Fruit fly (Drosophila melanogaster) whole organism, embryonic: Measurements from ENCODE around the gene CG15880.

Experiments used
- CG10431 ChIP-seq: fragments of 200-800 bp; sonication (Bioruptor generic); optimal IDR thresholded peaks from 3 replicates; lab custom pipeline; 2018; ENCODE audit warnings: missing biosample characterization, mild to moderate bottlenecking, missing genetic modification characterization
- CG10654 ChIP-seq: fragments of 200-800 bp; sonication (Bioruptor generic); optimal IDR thresholded peaks from 2 replicates; lab custom pipeline; 2016; ENCODE audit warnings: missing biosample characterization, missing genetic modification characterization
- CG10979 ChIP-seq: fragments of 200-800 bp; sonication (Bioruptor generic); optimal IDR thresholded peaks from 2 replicates; lab custom pipeline; 2018; ENCODE audit warnings: missing biosample characterization, mild to moderate bottlenecking, missing genetic modification characterization, moderate library complexity
- CG12219 ChIP-seq: fragments of 200-800 bp; sonication (Bioruptor generic); optimal IDR thresholded peaks from 3 replicates; lab custom pipeline; 2018; ENCODE audit warnings: missing biosample characterization, mild to moderate bottlenecking, missing genetic modification characterization
- CG12659 ChIP-seq: fragments of 200-800 bp; sonication (Bioruptor generic); optimal IDR thresholded peaks from 3 replicates; lab custom pipeline; 2017; ENCODE audit warnings: mild to moderate bottlenecking, missing biosample characterization, missing genetic modification reagents, missing genetic modification characterization
- CG14050 ChIP-seq: fragments of 200-800 bp; sonication (Bioruptor generic); IDR thresholded peaks from 3 replicates; pipeline ENCODE4 v1.3.6; 2022; ENCODE audit warnings: missing biosample characterization, missing genetic modification characterization
- CG17359 ChIP-seq: fragments of 200-800 bp; sonication (Bioruptor generic); optimal IDR thresholded peaks from 3 replicates; lab custom pipeline; 2018; ENCODE audit warnings: missing biosample characterization, mild to moderate bottlenecking, missing genetic modification characterization, moderate library complexity
- CG17361 ChIP-seq: fragments of 200-800 bp; sonication (Bioruptor generic); IDR thresholded peaks from 3 replicates; pipeline ENCODE4 v1.3.6; 2022; ENCODE audit warnings: missing biosample characterization, missing genetic modification characterization
- CG17385 ChIP-seq: fragments of 200-800 bp; sonication (Bioruptor generic); optimal IDR thresholded peaks from 3 replicates; lab custom pipeline; 2018; ENCODE audit warnings: missing biosample characterization, mild to moderate bottlenecking, missing genetic modification characterization
- CG2120 ChIP-seq: fragments of 200-800 bp; sonication (Bioruptor generic); optimal IDR thresholded peaks from 3 replicates; lab custom pipeline; 2016; ENCODE audit warnings: missing biosample characterization, missing genetic modification characterization
- CG2202 ChIP-seq: fragments of 200-800 bp; sonication (Bioruptor generic); optimal IDR thresholded peaks from 2 replicates; lab custom pipeline; 2018; ENCODE audit warnings: missing biosample characterization, mild to moderate bottlenecking, missing genetic modification characterization
- CG2678 ChIP-seq: fragments of 200-800 bp; sonication (Bioruptor generic); optimal IDR thresholded peaks from 3 replicates; lab custom pipeline; 2019; ENCODE audit warnings: missing biosample characterization, mild to moderate bottlenecking, missing genetic modification characterization, moderate library complexity
- CG32772 ChIP-seq: fragments of 200-800 bp; sonication (Bioruptor generic); IDR thresholded peaks from 2 replicates; pipeline ENCODE4 v1.3.6; 2022; ENCODE audit warnings: missing biosample characterization, missing genetic modification characterization
- CG3847 ChIP-seq: fragments of 200-800 bp; sonication (Bioruptor generic); IDR thresholded peaks from 2 replicates; pipeline ENCODE4 v1.3.6; 2022; ENCODE audit warnings: missing biosample characterization, missing genetic modification characterization
- CG4404 ChIP-seq: fragments of 200-800 bp; sonication (Bioruptor generic); IDR thresholded peaks from 2 replicates; pipeline ENCODE4 v1.3.6; 2022; ENCODE audit warnings: missing biosample characterization, missing genetic modification characterization
- CG4707 ChIP-seq: fragments of 200-800 bp; sonication (Bioruptor generic); optimal IDR thresholded peaks from 2 replicates; lab custom pipeline; 2018; ENCODE audit warnings: missing biosample characterization, mild to moderate bottlenecking, missing genetic modification characterization, moderate library complexity
- CG5180 ChIP-seq: fragments of 200-800 bp; sonication (Bioruptor generic); optimal IDR thresholded peaks from 3 replicates; lab custom pipeline; 2017; ENCODE audit warnings: missing biosample characterization, missing genetic modification characterization, mild to moderate bottlenecking, moderate library complexity, missing genetic modification reagents
- CG6654 ChIP-seq: fragments of 200-800 bp; sonication (Bioruptor generic); optimal IDR thresholded peaks from 2 replicates; lab custom pipeline; 2017; ENCODE audit warnings: missing biosample characterization, mild to moderate bottlenecking, missing genetic modification characterization
- CG6689 ChIP-seq: fragments of 200-800 bp; sonication (Bioruptor generic); IDR thresholded peaks from 2 replicates; pipeline ENCODE4 v1.3.6; 2022; ENCODE audit warnings: missing biosample characterization, missing genetic modification characterization
- CG6854 ChIP-seq: fragments of 200-800 bp; sonication (Bioruptor generic); optimal IDR thresholded peaks from 3 replicates; lab custom pipeline; 2017; ENCODE audit warnings: missing biosample characterization, mild to moderate bottlenecking, missing genetic modification characterization
- CG7357 ChIP-seq: fragments of 200-800 bp; sonication (Bioruptor generic); IDR thresholded peaks from 3 replicates; pipeline ENCODE4 v1.3.6; 2022; ENCODE audit warnings: missing biosample characterization, missing genetic modification characterization
- CG7839 ChIP-seq: fragments of 200-800 bp; sonication (Bioruptor generic); optimal IDR thresholded peaks from 3 replicates; lab custom pipeline; 2018; ENCODE audit warnings: missing biosample characterization, mild to moderate bottlenecking, missing genetic modification characterization, moderate library complexity
- CG8388 ChIP-seq: fragments of 200-800 bp; sonication (Bioruptor generic); optimal IDR thresholded peaks from 2 replicates; lab custom pipeline; 2019; ENCODE audit warnings: missing biosample characterization, mild to moderate bottlenecking, missing genetic modification characterization, moderate library complexity
- CG8765 ChIP-seq: fragments of 200-800 bp; sonication (Bioruptor generic); IDR thresholded peaks from 2 replicates; pipeline ENCODE4 v1.3.6; 2022; ENCODE audit warnings: missing biosample characterization, missing genetic modification characterization
- CG8924 ChIP-seq: fragments of 200-800 bp; optimal IDR thresholded peaks from 3 replicates; lab custom pipeline; 2019; ENCODE audit warnings: missing biosample characterization, mild to moderate bottlenecking, missing genetic modification characterization, moderate library complexity
- CG9437 ChIP-seq: fragments of 200-800 bp; sonication (Bioruptor generic); optimal IDR thresholded peaks from 2 replicates; lab custom pipeline; 2018; ENCODE audit warnings: missing biosample characterization, mild to moderate bottlenecking, missing genetic modification characterization
- D19B ChIP-seq: fragments of 200-800 bp; sonication (Bioruptor generic); optimal IDR thresholded peaks from 2 replicates; lab custom pipeline; 2017; ENCODE audit warnings: missing biosample characterization, mild to moderate bottlenecking, missing genetic modification characterization
- Fer1 ChIP-seq: fragments of 200-800 bp; sonication (Bioruptor generic); optimal IDR thresholded peaks from 2 replicates; lab custom pipeline; 2017; ENCODE audit warnings: missing biosample characterization, mild to moderate bottlenecking, missing genetic modification characterization
- Hr3 ChIP-seq: fragments of 200-800 bp; sonication (Bioruptor generic); optimal IDR thresholded peaks from 3 replicates; lab custom pipeline; 2016; ENCODE audit warnings: missing biosample characterization, missing genetic modification characterization
- Hsf ChIP-seq: fragments of 200-800 bp; sonication (Bioruptor generic); optimal IDR thresholded peaks from 3 replicates; lab custom pipeline; 2016; ENCODE audit warnings: missing biosample characterization, missing genetic modification characterization
- Oli ChIP-seq: fragments of 200-800 bp; sonication (Bioruptor generic); optimal IDR thresholded peaks from 2 replicates; lab custom pipeline; 2018; ENCODE audit warnings: missing biosample characterization, mild to moderate bottlenecking, missing genetic modification characterization, moderate library complexity
- Ptx1 ChIP-seq: fragments of 200-800 bp; sonication (Bioruptor generic); IDR thresholded peaks from 2 replicates; pipeline ENCODE4 v1.3.6; 2022; ENCODE audit warnings: missing biosample characterization, missing genetic modification characterization
- Sox100B ChIP-seq: fragments of 200-800 bp; sonication (Bioruptor generic); optimal IDR thresholded peaks from 3 replicates; lab custom pipeline; 2018; ENCODE audit warnings: missing biosample characterization, mild to moderate bottlenecking, missing genetic modification characterization
- Ssrp ChIP-seq: fragments of 200-800 bp; sonication (Bioruptor generic); optimal IDR thresholded peaks from 2 replicates; lab custom pipeline; 2018; ENCODE audit warnings: missing biosample characterization, mild to moderate bottlenecking, missing genetic modification characterization, moderate library complexity
- aop ChIP-seq: fragments of 200-800 bp; sonication (Bioruptor generic); IDR thresholded peaks from 2 replicates; pipeline ENCODE4 v1.3.6; 2022; ENCODE audit warnings: missing biosample characterization, missing genetic modification characterization
- az2 ChIP-seq: fragments of 200-800 bp; sonication (Bioruptor generic); optimal IDR thresholded peaks from 3 replicates; lab custom pipeline; 2016; ENCODE audit warnings: missing biosample characterization, missing genetic modification characterization
- eve ChIP-seq, 2 experiments: fragments of >200 bp; optimal IDR thresholded peaks; 2 replicates each; lab custom pipeline; 2017; ENCODE audit warnings: missing biosample characterization in 2 of 2, missing genetic modification characterization in 2 of 2
- gem ChIP-seq: fragments of 200-800 bp; sonication (Bioruptor generic); optimal IDR thresholded peaks from 2 replicates; lab custom pipeline; 2019; ENCODE audit warnings: missing biosample characterization, mild to moderate bottlenecking, missing genetic modification characterization, moderate library complexity
- grau ChIP-seq: fragments of 200-800 bp; optimal IDR thresholded peaks from 3 replicates; lab custom pipeline; 2019; ENCODE audit warnings: missing biosample characterization, mild to moderate bottlenecking, missing genetic modification characterization, moderate library complexity
- gsb ChIP-seq: fragments of 200-800 bp; sonication (Bioruptor generic); IDR thresholded peaks from 2 replicates; pipeline ENCODE4 v1.3.6; 2022; ENCODE audit warnings: missing biosample characterization, missing genetic modification characterization
- kay ChIP-seq: fragments of 200-800 bp; sonication (Bioruptor generic); optimal IDR thresholded peaks from 2 replicates; lab custom pipeline; 2016; ENCODE audit warnings: missing biosample characterization, missing genetic modification characterization
- lilli ChIP-seq: fragments of 200-800 bp; sonication (Bioruptor generic); optimal IDR thresholded peaks from 3 replicates; lab custom pipeline; 2016; ENCODE audit warnings: missing biosample characterization, missing genetic modification characterization
- nmo ChIP-seq: fragments of 200-800 bp; sonication (Bioruptor generic); optimal IDR thresholded peaks from 2 replicates; lab custom pipeline; 2018; ENCODE audit warnings: missing biosample characterization, mild to moderate bottlenecking, missing genetic modification characterization, moderate library complexity
- onecut ChIP-seq: fragments of 200-800 bp; sonication (Bioruptor generic); IDR thresholded peaks from 2 replicates; pipeline ENCODE4 v1.3.6; 2022; ENCODE audit warnings: missing biosample characterization, missing genetic modification characterization
- org-1 ChIP-seq: fragments of 200-800 bp; sonication (Bioruptor generic); optimal IDR thresholded peaks from 2 replicates; lab custom pipeline; 2017; ENCODE audit warnings: missing biosample characterization, missing genetic modification characterization
- phol ChIP-seq: fragments of 200-800 bp; sonication (Bioruptor generic); optimal IDR thresholded peaks from 3 replicates; lab custom pipeline; 2018; ENCODE audit warnings: missing biosample characterization, mild to moderate bottlenecking, missing genetic modification characterization, moderate library complexity
- psq ChIP-seq: fragments of 200-800 bp; sonication (Bioruptor generic); optimal IDR thresholded peaks from 2 replicates; lab custom pipeline; 2017; ENCODE audit warnings: missing biosample characterization, missing genetic modification characterization
- sisA ChIP-seq: fragments of 200-800 bp; sonication (Bioruptor generic); IDR thresholded peaks from 2 replicates; pipeline ENCODE4 v1.3.6; 2022; ENCODE audit warnings: missing biosample characterization, missing genetic modification characterization
- tup ChIP-seq: fragments of 200-800 bp; sonication (Bioruptor generic); optimal IDR thresholded peaks from 2 replicates; lab custom pipeline; 2016; ENCODE audit warnings: missing biosample characterization, mild to moderate bottlenecking, missing genetic modification characterization, moderate library complexity
- z ChIP-seq: fragments of 200-800 bp; sonication (Bioruptor generic); IDR thresholded peaks from 3 replicates; pipeline ENCODE4 v1.3.6; 2022; ENCODE audit warnings: missing biosample characterization, missing genetic modification characterization

CG15880 gene

dm6 chr2L:847189-847987 is 29.6 kb upstream of the CG15880 start (continued):
- TF ChIP-seq Sox100B (GFP tag; lab: Kevin White, UChicago) (peak; percentile 47), CG2120 (GFP tag; lab: Kevin White, UChicago) (peak; percentile 12), nmo (GFP tag; lab: Kevin White, UChicago) (peak; percentile 38), psq (no peak), CG12659 (GFP tag; lab: Kevin White, UChicago) (peak; percentile 11), CG7357 (no peak), tup (GFP tag; lab: Kevin White, UChicago) (no peak), z (GFP tag; lab: Robert Waterston, UW) (no peak), CG8765 (GFP tag; lab: Robert Waterston, UW) (no peak), lilli (GFP tag; lab: Kevin White, UChicago) (peak; percentile 2), CG10979 (peak; percentile 4), CG14050 (GFP tag; lab: Robert Waterston, UW) (no peak), CG7839 (tag; lab: Kevin White, UChicago) (peak; percentile 12), CG32772 (GFP tag; lab: Robert Waterston, UW) (no peak), sisA (GFP tag; lab: Robert Waterston, UW) (no peak), CG17359 (tag; lab: Kevin White, UChicago) (peak; percentile 8), CG8388 (GFP tag; lab: Kevin White, UChicago) (peak; percentile 22), CG6689 (GFP tag; lab: Robert Waterston, UW) (no peak), CG2678 (tag; lab: Kevin White, UChicago) (peak; percentile 36), Hr3 (no peak), az2 (GFP tag; lab: Kevin White, UChicago) (no peak), Ssrp (peak; percentile 20), CG9437 (GFP tag; lab: Kevin White, UChicago) (peak; percentile 32), CG12219 (GFP tag; lab: Kevin White, UChicago) (no peak), CG10431 (GFP tag; lab: Kevin White, UChicago) (no peak), CG5180 (GFP tag; lab: Kevin White, UChicago) (no peak), CG6854 (no peak), eve (GFP tag; optimal IDR thresholded peaks at IDR 0.05; lab: Kevin White, UChicago) (no peak), phol (tag; lab: Kevin White, UChicago) (peak; percentile 22), Fer1 (GFP tag; lab: Kevin White, UChicago) (no peak), gem (peak; percentile 41), org-1 (no peak), D19B (GFP tag; lab: Kevin White, UChicago) (no peak), Ptx1 (0 out of 2 replicates have a peak, but pooled peaks have one; percentile 26), kay (GFP tag; lab: Kevin White, UChicago) (peak; percentile 5), CG6654 (GFP tag; lab: Kevin White, UChicago) (peak; percentile 1), CG10654 (no peak), grau (peak; percentile 10), CG17361 (GFP tag; lab: Robert Waterston, UW) (peak; percentile 68; the same call in 2 of the 3 replicates), aop (GFP tag; lab: Robert Waterston, UW) (no peak), gsb (GFP tag; lab: Robert Waterston, UW) (no peak), Hsf (GFP tag; lab: Kevin White, UChicago) (no peak), CG3847 (GFP tag; lab: Robert Waterston, UW) (no peak), CG17385 (no peak), CG4404 (GFP tag; lab: Robert Waterston, UW) (no peak), CG8924 (tag; lab: Kevin White, UChicago) (peak; percentile 19), CG4707 (GFP tag; lab: Kevin White, UChicago) (no peak), CG2202 (tag; lab: Kevin White, UChicago) (no peak), Oli (tag; lab: Kevin White, UChicago) (peak; percentile 53), onecut (GFP tag; lab: Robert Waterston, UW) (no peak)
